Fruit fly (Drosophila melanogaster) whole organism: ENCODE data around the gene CG45067.

ENCODE experiments used
- CG8478 ChIP-seq: fragments of >200 bp; optimal IDR thresholded peaks from 2 replicates; lab custom pipeline; 2018; ENCODE audit warnings: inconsistent platforms
- Dll ChIP-seq: fragments of >200 bp; optimal IDR thresholded peaks from 2 replicates; lab custom pipeline; 2017
- EcR ChIP-seq, 2 experiments: fragments of >200 bp; optimal IDR thresholded peaks; 2 replicates each; lab custom pipeline; 2017; ENCODE audit warnings: missing biosample characterization in 2 of 2, missing genetic modification characterization in 2 of 2, missing genetic modification reagents in 2 of 2
- pan ChIP-seq: fragments of >200 bp; optimal IDR thresholded peaks from 2 replicates; lab custom pipeline; 2017
- psq ChIP-seq: fragments of >200 bp; optimal IDR thresholded peaks from 2 replicates; lab custom pipeline; 2017
- usp ChIP-seq: fragments of >200 bp; optimal IDR thresholded peaks from 2 replicates; lab custom pipeline; 2017; ENCODE audit warnings: missing biosample characterization, missing genetic modification characterization, mixed read lengths

CG45067 gene

dm6 chr3L:3096073-3096725 is 18.1 kb downstream of the CG45067 start:
- no peak for TF ChIP-seq CG8478
- no peak for TF ChIP-seq usp (GFP tag; lab: Kevin White, UChicago)
- TF ChIP-seq psq (lab: Kevin White, UChicago): no peak

dm6 chr3L:3095590-3095989 is 18.7 kb downstream of the CG45067 start:
- TF ChIP-seq Dll (lab: Kevin White, UChicago) (no peak), CG8478 (no peak), EcR (GFP tag; optimal IDR thresholded peaks at IDR 0.05; lab: Kevin White, UChicago) (no peak), pan (lab: Kevin White, UChicago) (no peak), usp (GFP tag; lab: Kevin White, UChicago) (no peak), psq (lab: Kevin White, UChicago) (no peak)

- no peak for TF ChIP-seq pan (lab: Kevin White, UChicago)
- no peak for TF ChIP-seq psq (lab: Kevin White, UChicago)
- TF ChIP-seq Dll (lab: Kevin White, UChicago): no peak
- TF ChIP-seq CG8478: no peak
- TF ChIP-seq EcR (GFP tag; optimal IDR thresholded peaks at IDR 0.05; lab: Kevin White, UChicago): no peak
- TF ChIP-seq usp (GFP tag; lab: Kevin White, UChicago): no peak
Measured at dm6 chr3L:3090581-3091345, 23.5 kb downstream of the CG45067 start.

dm6 chr3L:3089012-3089411 is 25.3 kb downstream of the CG45067 start:
- TF ChIP-seq usp (GFP tag; lab: Kevin White, UChicago) (no peak), psq (lab: Kevin White, UChicago) (no peak), EcR (GFP tag; optimal IDR thresholded peaks at IDR 0.05; lab: Kevin White, UChicago) (no peak), Dll (lab: Kevin White, UChicago) (no peak), CG8478 (no peak), pan (lab: Kevin White, UChicago) (no peak)

- TF ChIP-seq psq (lab: Kevin White, UChicago): no peak
- TF ChIP-seq EcR (GFP tag; optimal IDR thresholded peaks at IDR 0.05; lab: Kevin White, UChicago): no peak
- TF ChIP-seq usp (GFP tag; lab: Kevin White, UChicago): no peak
- no peak for TF ChIP-seq Dll (lab: Kevin White, UChicago)
- TF ChIP-seq pan (lab: Kevin White, UChicago): no peak
- TF ChIP-seq CG8478: no peak
Measured at dm6 chr3L:3083329-3084083, 30.8 kb downstream of the CG45067 start.

dm6 chr3L:3081966-3082516 is 32.2 kb downstream of the CG45067 start:
- TF ChIP-seq Dll (lab: Kevin White, UChicago): no peak
- no peak for TF ChIP-seq CG8478
- no peak for TF ChIP-seq pan (lab: Kevin White, UChicago)
- TF ChIP-seq EcR (GFP tag; optimal IDR thresholded peaks at IDR 0.05; lab: Kevin White, UChicago): no peak
- TF ChIP-seq psq (lab: Kevin White, UChicago): no peak
- TF ChIP-seq usp (GFP tag; lab: Kevin White, UChicago): no peak

dm6 chr3L:3081146-3081872 is 33.0 kb downstream of the CG45067 start:
- TF ChIP-seq psq (lab: Kevin White, UChicago) (no peak), Dll (lab: Kevin White, UChicago) (no peak), usp (GFP tag; lab: Kevin White, UChicago) (no peak), pan (lab: Kevin White, UChicago) (no peak), CG8478 (no peak), EcR (GFP tag; optimal IDR thresholded peaks at IDR 0.05; lab: Kevin White, UChicago) (no peak)

dm6 chr3L:3080084-3080994 is 33.9 kb downstream of the CG45067 start:
- no peak for TF ChIP-seq pan (lab: Kevin White, UChicago)
- peak in 1 of 2 experiments; percentile 63 for TF ChIP-seq EcR (GFP tag; optimal IDR thresholded peaks at IDR 0.05; lab: Kevin White, UChicago)
- TF ChIP-seq usp (GFP tag; lab: Kevin White, UChicago): no peak

dm6 chr3L:3079156-3079495 is 35.1 kb downstream of the CG45067 start:
- TF ChIP-seq usp (GFP tag; lab: Kevin White, UChicago) (no peak), EcR (GFP tag; optimal IDR thresholded peaks at IDR 0.05; lab: Kevin White, UChicago) (no peak), Dll (lab: Kevin White, UChicago) (no peak), pan (lab: Kevin White, UChicago) (no peak), CG8478 (no peak), psq (lab: Kevin White, UChicago) (no peak)
